Worm (Caenorhabditis elegans) whole organism, L2 larva: Measurements from ENCODE around the gene wdr-83.

Source experiments
- aly-2 ChIP-seq: fragments of 150-350 bp; optimal IDR thresholded peaks from 2 replicates; lab custom pipeline; 2014; ENCODE audit warnings: missing biosample characterization, missing genetic modification characterization
- ceh-16 ChIP-seq: fragments of 150-350 bp; optimal IDR thresholded peaks from 2 replicates; lab custom pipeline; 2014; ENCODE audit warnings: missing biosample characterization, missing genetic modification characterization
- lin-13 ChIP-seq: fragments of 150-350 bp; optimal IDR thresholded peaks from 2 replicates; lab custom pipeline; 2014; ENCODE audit warnings: missing biosample characterization, missing genetic modification reagents, missing genetic modification characterization
- lsy-2 ChIP-seq, 2 experiments: fragments of 150-350 bp in 1 of 2; sonication (generic microtip) in 1 of 2; optimal IDR thresholded peaks; 2 replicates each; lab custom pipeline; 2014 to 2017; ENCODE audit warnings: missing biosample characterization in 2 of 2, missing genetic modification characterization in 2 of 2
- nhr-6 ChIP-seq: fragments of 150-350 bp; optimal IDR thresholded peaks from 2 replicates; lab custom pipeline; 2014; ENCODE audit warnings: missing biosample characterization, missing genetic modification characterization
- sem-4 ChIP-seq: fragments of 150-350 bp; optimal IDR thresholded peaks from 2 replicates; lab custom pipeline; 2014; ENCODE audit warnings: missing biosample characterization, missing genetic modification reagents, missing genetic modification characterization
- skn-1 ChIP-seq: sonication (generic microtip); optimal IDR thresholded peaks from 2 replicates; lab custom pipeline; 2017; ENCODE audit warnings: missing biosample characterization, missing genetic modification characterization
- ztf-4 ChIP-seq: fragments of 150-350 bp; optimal IDR thresholded peaks from 2 replicates; lab custom pipeline; 2014; ENCODE audit warnings: missing biosample characterization, missing genetic modification characterization

DNA sequence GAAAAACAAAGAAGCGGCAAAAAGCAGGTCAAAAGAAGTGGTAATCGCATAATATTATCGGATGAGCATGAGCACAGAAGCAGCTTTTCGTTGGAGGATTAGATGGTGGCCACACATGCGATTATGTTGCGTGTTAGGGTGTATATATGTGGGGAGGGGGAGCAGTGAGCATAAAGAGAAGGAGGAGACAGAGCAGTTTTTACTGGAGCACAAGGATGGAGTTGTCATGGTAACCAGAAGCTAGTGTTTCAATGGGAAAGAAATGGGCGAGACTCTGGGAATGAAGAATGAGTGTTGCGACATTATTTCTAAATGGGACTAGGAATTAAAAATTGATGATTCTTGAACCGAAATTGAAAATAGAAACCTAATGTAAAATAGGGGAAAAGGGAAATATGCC lies 36.4 kb upstream of the wdr-83 start, which contains the start of gene C27A2.8:
- TF ChIP-seq nhr-6 (tag; lab: Kevin White, UChicago) (no peak), lin-13 (GFP tag; lab: Kevin White, UChicago) (no peak), skn-1 (tag; lab: Kevin White, UChicago) (no peak), lsy-2 (tag; optimal IDR thresholded peaks at IDR 0.05; lab: Kevin White, UChicago) (no peak), sem-4 (tag; lab: Kevin White, UChicago) (no peak), aly-2 (tag; lab: Kevin White, UChicago) (no peak), ztf-4 (tag; lab: Kevin White, UChicago) (no peak), ceh-16 (no peak)
